Fruit fly (Drosophila melanogaster) whole organism, embryonic: ENCODE results near the gene CG3632.

Experiments
- Bgb ChIP-seq: fragments of 200-800 bp; sonication (Bioruptor generic); IDR thresholded peaks from 2 replicates; pipeline ENCODE4 v1.3.6; 2022; ENCODE audit warnings: missing biosample characterization, missing genetic modification characterization; ENCODE audit not compliant: partially characterized antibody
- CG10267 ChIP-seq: fragments of 200-800 bp; sonication (Bioruptor generic); optimal IDR thresholded peaks from 2 replicates; lab custom pipeline; 2018; ENCODE audit warnings: missing biosample characterization, mild to moderate bottlenecking, missing genetic modification characterization, moderate library complexity
- CG11723 ChIP-seq: fragments of 200-800 bp; sonication (Bioruptor generic); optimal IDR thresholded peaks from 2 replicates; lab custom pipeline; 2017; ENCODE audit warnings: missing biosample characterization, mild to moderate bottlenecking, missing genetic modification characterization
- CG12219 ChIP-seq: fragments of 200-800 bp; sonication (Bioruptor generic); optimal IDR thresholded peaks from 3 replicates; lab custom pipeline; 2018; ENCODE audit warnings: missing biosample characterization, mild to moderate bottlenecking, missing genetic modification characterization
- CG12769 ChIP-seq: fragments of 200-800 bp; sonication (Bioruptor generic); optimal IDR thresholded peaks from 2 replicates; lab custom pipeline; 2019; ENCODE audit warnings: missing biosample characterization, mild to moderate bottlenecking, missing genetic modification characterization, moderate library complexity
- CG13296 ChIP-seq: fragments of 200-800 bp; sonication (Bioruptor generic); optimal IDR thresholded peaks from 3 replicates; lab custom pipeline; 2018; ENCODE audit warnings: missing biosample characterization, mild to moderate bottlenecking, missing genetic modification characterization
- CG15269 ChIP-seq: fragments of 200-800 bp; sonication (Bioruptor generic); optimal IDR thresholded peaks from 2 replicates; lab custom pipeline; 2018; ENCODE audit warnings: missing biosample characterization, mild to moderate bottlenecking, missing genetic modification characterization, moderate library complexity
- CG1529 ChIP-seq: fragments of 200-800 bp; sonication (Bioruptor generic); optimal IDR thresholded peaks from 3 replicates; lab custom pipeline; 2018; ENCODE audit warnings: missing biosample characterization, missing genetic modification characterization
- CG17359 ChIP-seq: fragments of 200-800 bp; sonication (Bioruptor generic); optimal IDR thresholded peaks from 3 replicates; lab custom pipeline; 2018; ENCODE audit warnings: missing biosample characterization, mild to moderate bottlenecking, missing genetic modification characterization, moderate library complexity
- CG17802 ChIP-seq: fragments of 200-800 bp; sonication (Bioruptor generic); optimal IDR thresholded peaks from 2 replicates; lab custom pipeline; 2018; ENCODE audit warnings: missing biosample characterization, mild to moderate bottlenecking, missing genetic modification characterization, moderate library complexity
- CG31224 ChIP-seq: fragments of 200-800 bp; sonication (Bioruptor generic); IDR thresholded peaks from 2 replicates; pipeline ENCODE4 v1.3.6; 2022; ENCODE audit warnings: missing biosample characterization, missing genetic modification characterization
- CG31388 ChIP-seq: fragments of 200-800 bp; sonication (Bioruptor generic); optimal IDR thresholded peaks from 2 replicates; lab custom pipeline; 2016; ENCODE audit warnings: missing biosample characterization, missing genetic modification characterization
- CG32772 ChIP-seq: fragments of 200-800 bp; sonication (Bioruptor generic); IDR thresholded peaks from 2 replicates; pipeline ENCODE4 v1.3.6; 2022; ENCODE audit warnings: missing biosample characterization, missing genetic modification characterization
- CG33213 ChIP-seq: fragments of 200-800 bp; sonication (Bioruptor generic); optimal IDR thresholded peaks from 3 replicates; lab custom pipeline; 2016; ENCODE audit warnings: missing biosample characterization, missing genetic modification characterization
- CG34376 ChIP-seq: fragments of 200-800 bp; sonication (Bioruptor generic); optimal IDR thresholded peaks from 2 replicates; lab custom pipeline; 2018; ENCODE audit warnings: missing biosample characterization, mild to moderate bottlenecking, missing genetic modification characterization
- CG3995 ChIP-seq: fragments of 200-800 bp; sonication (Bioruptor generic); optimal IDR thresholded peaks from 3 replicates; lab custom pipeline; 2016; ENCODE audit warnings: missing biosample characterization, missing genetic modification characterization
- CG4424 ChIP-seq: fragments of 200-800 bp; sonication (Bioruptor generic); optimal IDR thresholded peaks from 3 replicates; lab custom pipeline; 2016; ENCODE audit warnings: missing biosample characterization, missing genetic modification characterization
- CG4707 ChIP-seq: fragments of 200-800 bp; sonication (Bioruptor generic); optimal IDR thresholded peaks from 2 replicates; lab custom pipeline; 2018; ENCODE audit warnings: missing biosample characterization, mild to moderate bottlenecking, missing genetic modification characterization, moderate library complexity
- CG4730 ChIP-seq: fragments of 200-800 bp; sonication (Bioruptor generic); IDR thresholded peaks from 2 replicates; pipeline ENCODE4 v1.3.6; 2022; ENCODE audit warnings: missing biosample characterization, missing genetic modification characterization
- CG6854 ChIP-seq: fragments of 200-800 bp; sonication (Bioruptor generic); optimal IDR thresholded peaks from 3 replicates; lab custom pipeline; 2017; ENCODE audit warnings: missing biosample characterization, mild to moderate bottlenecking, missing genetic modification characterization
- CG7271 ChIP-seq: fragments of 200-800 bp; sonication (Bioruptor generic); optimal IDR thresholded peaks from 2 replicates; lab custom pipeline; 2018; ENCODE audit warnings: missing biosample characterization, mild to moderate bottlenecking, missing genetic modification characterization, moderate library complexity
- CG7357 ChIP-seq: fragments of 200-800 bp; sonication (Bioruptor generic); IDR thresholded peaks from 3 replicates; pipeline ENCODE4 v1.3.6; 2022; ENCODE audit warnings: missing biosample characterization, missing genetic modification characterization
- CG7963 ChIP-seq: fragments of 200-800 bp; sonication (Bioruptor generic); IDR thresholded peaks from 3 replicates; pipeline ENCODE4 v1.3.6; 2022; ENCODE audit warnings: missing biosample characterization, missing genetic modification characterization; ENCODE audit not compliant: partially characterized antibody
- CG8478 ChIP-seq: fragments of >200 bp; optimal IDR thresholded peaks from 2 replicates; lab custom pipeline; 2018
- Doc2 ChIP-seq: fragments of 200-800 bp; sonication (Bioruptor generic); IDR thresholded peaks from 2 replicates; pipeline ENCODE4 v1.3.6; 2022; ENCODE audit warnings: missing biosample characterization, missing genetic modification characterization
- Drgx ChIP-seq: fragments of 200-800 bp; sonication (Bioruptor generic); IDR thresholded peaks from 2 replicates; pipeline ENCODE4 v1.3.6; 2022; ENCODE audit warnings: missing biosample characterization, missing genetic modification characterization
- E2f1 ChIP-seq: fragments of 200-800 bp; sonication (Bioruptor generic); IDR thresholded peaks from 2 replicates; pipeline ENCODE4 v1.3.6; 2022; ENCODE audit warnings: missing biosample characterization, missing genetic modification characterization
- Ets65A ChIP-seq: fragments of 200-800 bp; sonication (Bioruptor generic); peaks from one replicate; lab custom pipeline; 2016; ENCODE audit warnings: missing biosample characterization, missing genetic modification characterization
- HHEX ChIP-seq: fragments of 200-800 bp; sonication (Bioruptor generic); optimal IDR thresholded peaks from 3 replicates; lab custom pipeline; 2017; ENCODE audit warnings: missing biosample characterization, mild to moderate bottlenecking, missing genetic modification characterization, missing genetic modification reagents
- HLH3B ChIP-seq: fragments of 200-800 bp; sonication (Bioruptor generic); IDR thresholded peaks from 2 replicates; pipeline ENCODE4 v1.3.6; 2022; ENCODE audit warnings: missing biosample characterization, missing genetic modification characterization
- HLH4C ChIP-seq: fragments of 200-800 bp; sonication (Bioruptor generic); IDR thresholded peaks from 3 replicates; pipeline ENCODE4 v1.3.6; 2022; ENCODE audit warnings: missing biosample characterization, missing genetic modification characterization; ENCODE audit not compliant: partially characterized antibody
- Lhr ChIP-seq: fragments of 200-800 bp; sonication (Bioruptor generic); optimal IDR thresholded peaks from 3 replicates; lab custom pipeline; 2017; ENCODE audit warnings: mild to moderate bottlenecking, missing biosample characterization, missing genetic modification reagents, missing genetic modification characterization
- Med ChIP-seq: fragments of 200-800 bp; sonication (Bioruptor generic); peaks from one replicate; lab custom pipeline; 2016; ENCODE audit warnings: missing biosample characterization, missing genetic modification characterization, mild to moderate bottlenecking, inconsistent platforms, moderate library complexity
- Vsx1 ChIP-seq: fragments of 200-800 bp; sonication (Bioruptor generic); optimal IDR thresholded peaks from 2 replicates; lab custom pipeline; 2017; ENCODE audit warnings: missing biosample characterization, mild to moderate bottlenecking, missing genetic modification characterization, missing genetic modification reagents
- ash1 ChIP-seq: fragments of 200-800 bp; sonication (Bioruptor generic); optimal IDR thresholded peaks from 2 replicates; lab custom pipeline; 2018; ENCODE audit warnings: missing biosample characterization, mild to moderate bottlenecking, missing genetic modification characterization
- eve ChIP-seq, 2 experiments: fragments of >200 bp; optimal IDR thresholded peaks; 2 replicates each; lab custom pipeline; 2017; ENCODE audit warnings: missing biosample characterization in 2 of 2, missing genetic modification characterization in 2 of 2
- fd64A ChIP-seq: fragments of 200-800 bp; sonication (Bioruptor generic); optimal IDR thresholded peaks from 3 replicates; lab custom pipeline; 2018; ENCODE audit warnings: missing biosample characterization, mild to moderate bottlenecking, missing genetic modification characterization
- fu2 ChIP-seq: fragments of 200-800 bp; sonication (Bioruptor generic); optimal IDR thresholded peaks from 2 replicates; lab custom pipeline; 2016; ENCODE audit warnings: missing biosample characterization, missing genetic modification characterization
- gfzf ChIP-seq: fragments of 200-800 bp; sonication (Bioruptor generic); optimal IDR thresholded peaks from 2 replicates; lab custom pipeline; 2016; ENCODE audit warnings: missing biosample characterization, mild to moderate bottlenecking, missing genetic modification characterization, moderate library complexity
- gro ChIP-seq: fragments of 200-800 bp; sonication (Bioruptor generic); optimal IDR thresholded peaks from 2 replicates; lab custom pipeline; 2016; ENCODE audit warnings: missing biosample characterization, missing genetic modification characterization
- ham ChIP-seq: fragments of 200-800 bp; sonication (Bioruptor generic); IDR thresholded peaks from 2 replicates; pipeline ENCODE4 v1.3.6; 2022; ENCODE audit warnings: missing biosample characterization, missing genetic modification characterization
- her ChIP-seq: fragments of 200-800 bp; sonication (Bioruptor generic); optimal IDR thresholded peaks from 2 replicates; lab custom pipeline; 2016; ENCODE audit warnings: missing biosample characterization, missing genetic modification characterization
- jumu ChIP-seq: fragments of 200-800 bp; sonication (Bioruptor generic); optimal IDR thresholded peaks from 3 replicates; lab custom pipeline; 2016; ENCODE audit warnings: missing biosample characterization, missing genetic modification characterization
- lbe ChIP-seq: fragments of 200-800 bp; sonication (Bioruptor generic); optimal IDR thresholded peaks from 2 replicates; lab custom pipeline; 2016; ENCODE audit warnings: missing biosample characterization, mild to moderate bottlenecking, missing genetic modification characterization
- mam ChIP-seq: fragments of 200-800 bp; sonication (Bioruptor generic); optimal IDR thresholded peaks from 3 replicates; lab custom pipeline; 2016; ENCODE audit warnings: missing biosample characterization, missing genetic modification characterization
- pita ChIP-seq: fragments of 200-800 bp; sonication (Bioruptor generic); optimal IDR thresholded peaks from 2 replicates; lab custom pipeline; 2017; ENCODE audit warnings: missing biosample characterization, mild to moderate bottlenecking, missing genetic modification characterization
- rib ChIP-seq: fragments of 200-800 bp; sonication (Bioruptor generic); IDR thresholded peaks from 2 replicates; pipeline ENCODE4 v1.3.6; 2022; ENCODE audit warnings: missing biosample characterization, missing genetic modification characterization
- scrt ChIP-seq: fragments of 200-800 bp; sonication (Bioruptor generic); optimal IDR thresholded peaks from 2 replicates; lab custom pipeline; 2018; ENCODE audit warnings: missing biosample characterization, mild to moderate bottlenecking, missing genetic modification characterization, moderate library complexity
- ssp ChIP-seq: fragments of 200-800 bp; sonication (Bioruptor generic); IDR thresholded peaks from 2 replicates; pipeline ENCODE4 v1.3.6; 2022; ENCODE audit warnings: missing biosample characterization, missing genetic modification characterization
- stc ChIP-seq: fragments of 200-800 bp; sonication (Bioruptor generic); IDR thresholded peaks from 2 replicates; pipeline ENCODE4 v1.3.6; 2022; ENCODE audit warnings: missing biosample characterization, missing genetic modification characterization
- ttk ChIP-seq: fragments of 200-800 bp; sonication (Bioruptor generic); IDR thresholded peaks from 2 replicates; pipeline ENCODE4 v2.1.2; 2022; ENCODE audit warnings: missing biosample characterization, missing genetic modification characterization

Gene CG3632

DNA sequence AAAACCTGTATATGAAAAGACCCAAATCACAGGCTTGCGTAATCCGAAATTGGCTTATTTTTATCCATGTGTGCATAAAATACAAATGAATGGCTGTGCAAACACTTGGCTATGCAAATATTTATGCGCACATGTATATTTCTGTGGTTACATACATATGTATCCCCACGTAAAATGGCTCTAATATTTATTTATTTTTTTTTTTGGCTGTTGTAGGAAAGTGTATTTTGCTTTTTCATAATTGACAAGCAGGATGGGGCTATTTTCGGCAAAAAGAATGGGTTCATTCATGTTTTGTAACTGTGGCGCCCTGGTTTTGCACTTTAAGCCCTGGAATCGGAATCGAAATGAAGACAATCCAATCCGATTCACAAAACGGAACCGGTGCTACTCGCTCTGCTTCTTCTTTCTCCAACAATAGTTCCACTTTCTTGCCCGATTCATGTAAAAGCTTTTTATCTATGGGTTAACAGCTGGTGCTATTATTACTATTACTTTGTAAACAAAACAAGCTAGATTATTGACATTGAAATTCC is 38.7 kb downstream of the CG3632 start (continued):
- TF ChIP-seq jumu (peak; percentile 47), HLH4C (no peak), HHEX (GFP tag; lab: Kevin White, UChicago) (peak; percentile 68), Ets65A (peak; percentile 93), CG3995 (GFP tag; lab: Kevin White, UChicago) (peak; percentile 7), Lhr (GFP tag; lab: Kevin White, UChicago) (no peak), CG7271 (tag; lab: Kevin White, UChicago) (no peak), Bgb (GFP tag; lab: Robert Waterston, UW) (no peak), ham (GFP tag; lab: Robert Waterston, UW) (no peak), Vsx1 (GFP tag; lab: Kevin White, UChicago) (peak; percentile 65), her (GFP tag; lab: Kevin White, UChicago) (peak; percentile 60), HLH3B (GFP tag; lab: Robert Waterston, UW) (peak; percentile 76), CG17802 (peak; percentile 12), CG6854 (GFP tag; lab: Kevin White, UChicago) (peak; percentile 6), scrt (peak; percentile 49), gro (GFP tag; lab: Kevin White, UChicago) (peak; percentile 77), CG11723 (GFP tag; lab: Kevin White, UChicago) (peak; percentile 62), lbe (GFP tag; lab: Kevin White, UChicago) (peak; percentile 32), CG32772 (GFP tag; lab: Robert Waterston, UW) (peak; percentile 69), CG8478 (lab: Kevin White, UChicago) (no peak), Drgx (peak; percentile 88), CG4424 (GFP tag; lab: Kevin White, UChicago) (peak; percentile 65), rib (GFP tag; lab: Robert Waterston, UW) (peak; percentile 86), CG31224 (peak; percentile 61; the same call in 1 of the 2 replicates), eve (GFP tag; optimal IDR thresholded peaks at IDR 0.05; lab: Kevin White, UChicago) (peak in 1 of 2 experiments; percentile 89), ash1 (GFP tag; lab: Kevin White, UChicago) (no peak), CG7357 (peak; percentile 55; the same call in 1 of the 3 replicates), E2f1 (GFP tag; lab: Robert Waterston, UW) (peak; percentile 77), CG13296 (GFP tag; lab: Kevin White, UChicago) (peak; percentile 65), fu2 (peak; percentile 60), CG4730 (GFP tag; lab: Robert Waterston, UW) (peak; percentile 59), CG1529 (GFP tag; lab: Kevin White, UChicago) (peak; percentile 31), CG12769 (tag; lab: Kevin White, UChicago) (peak; percentile 51), gfzf (GFP tag; lab: Kevin White, UChicago) (no peak), ttk (GFP tag; lab: Robert Waterston, UW) (peak; percentile 72), CG17359 (tag; lab: Kevin White, UChicago) (peak; percentile 77), CG34376 (GFP tag; lab: Kevin White, UChicago) (peak; percentile 60), ssp (GFP tag; lab: Robert Waterston, UW) (peak; percentile 52), CG4707 (GFP tag; lab: Kevin White, UChicago) (peak; percentile 14), mam (GFP tag; lab: Kevin White, UChicago) (peak; percentile 71), CG12219 (GFP tag; lab: Kevin White, UChicago) (peak; percentile 48), Doc2 (GFP tag; lab: Robert Waterston, UW) (no peak), CG33213 (GFP tag; lab: Kevin White, UChicago) (peak; percentile 62), pita (GFP tag; lab: Kevin White, UChicago) (no peak), CG7963 (no peak), stc (peak; percentile 83), CG31388 (GFP tag; lab: Kevin White, UChicago) (no peak), Med (GFP tag; lab: Kevin White, UChicago) (peak; percentile 95), CG15269 (tag; lab: Kevin White, UChicago) (peak; percentile 73), fd64A (GFP tag; lab: Kevin White, UChicago) (no peak), CG10267 (tag; lab: Kevin White, UChicago) (peak; percentile 25)
